Worm (Caenorhabditis elegans) whole organism, late embryonic: ENCODE results near the gene twk-33.
A peak's percentile ranks its signal among the peaks of the same experiment; 100 is the strongest.

ENCODE experiments used
- C38D4.7 ChIP-seq: fragments of 200-800 bp; sonication (Bioruptor generic); optimal IDR thresholded peaks from 2 replicates; lab custom pipeline; 2018; ENCODE audit warnings: mild to moderate bottlenecking, missing genetic modification characterization, moderate library complexity, missing compliant biosample characterization
- F13H6.1 ChIP-seq: sonication (generic microtip); optimal IDR thresholded peaks from 2 replicates; lab custom pipeline; 2016; ENCODE audit warnings: missing genetic modification characterization, missing compliant biosample characterization
- K02D7.2 ChIP-seq: sonication (generic microtip); optimal IDR thresholded peaks from 2 replicates; lab custom pipeline; 2017; ENCODE audit warnings: mild to moderate bottlenecking, missing genetic modification characterization, missing compliant biosample characterization
- K09A11.1 ChIP-seq: sonication (generic microtip); optimal IDR thresholded peaks from 2 replicates; lab custom pipeline; 2017; ENCODE audit warnings: antibody characterized with exemption, mild to moderate bottlenecking, missing genetic modification characterization, missing compliant biosample characterization; ENCODE audit not compliant: insufficient read depth
- T23F11.4 ChIP-seq: fragments of 200-800 bp; sonication (Bioruptor generic); optimal IDR thresholded peaks from 2 replicates; lab custom pipeline; 2018; ENCODE audit warnings: mild to moderate bottlenecking, missing genetic modification characterization, missing compliant biosample characterization
- ceh-14 ChIP-seq: sonication (generic microtip); optimal IDR thresholded peaks from 2 replicates; lab custom pipeline; 2016; ENCODE audit warnings: missing genotype, missing genetic modification characterization, missing compliant biosample characterization
- ceh-18 ChIP-seq: sonication (generic microtip); optimal IDR thresholded peaks from 2 replicates; lab custom pipeline; 2016; ENCODE audit warnings: missing genetic modification characterization, missing compliant biosample characterization
- ceh-19 ChIP-seq: fragments of 200-800 bp; sonication (Bioruptor generic); optimal IDR thresholded peaks from 2 replicates; lab custom pipeline; 2018; ENCODE audit warnings: mild to moderate bottlenecking, missing genetic modification characterization, missing compliant biosample characterization
- ceh-30 ChIP-seq: fragments of 150-350 bp; optimal IDR thresholded peaks from 2 replicates; lab custom pipeline; 2014; ENCODE audit warnings: missing biosample characterization, missing genetic modification characterization
- ceh-34 ChIP-seq: sonication (generic microtip); optimal IDR thresholded peaks from 2 replicates; lab custom pipeline; 2016; ENCODE audit warnings: mild to moderate bottlenecking, missing genetic modification characterization, missing compliant biosample characterization
- ceh-45 ChIP-seq: fragments of 200-800 bp; sonication (Bioruptor generic); IDR thresholded peaks from 2 replicates; pipeline ENCODE4 v1.3.6; 2022; ENCODE audit warnings: missing genetic modification reagents, missing genetic modification characterization, missing compliant biosample characterization
- ceh-48 ChIP-seq: sonication (generic microtip); optimal IDR thresholded peaks from 2 replicates; lab custom pipeline; 2016; ENCODE audit warnings: missing genetic modification characterization, inconsistent platforms, missing compliant biosample characterization
- ceh-9 ChIP-seq: sonication (generic microtip); optimal IDR thresholded peaks from 2 replicates; lab custom pipeline; 2016; ENCODE audit warnings: mild to moderate bottlenecking, missing genetic modification characterization, inconsistent platforms, missing compliant biosample characterization
- dmd-4 ChIP-seq: sonication (generic microtip); optimal IDR thresholded peaks from 2 replicates; lab custom pipeline; 2016; ENCODE audit warnings: borderline replicate concordance, missing genetic modification characterization, missing compliant biosample characterization
- dve-1 ChIP-seq: sonication (generic microtip); optimal IDR thresholded peaks from 2 replicates; lab custom pipeline; 2017; ENCODE audit warnings: antibody characterized with exemption, mild to moderate bottlenecking, missing genetic modification characterization, missing compliant biosample characterization
- elt-2 ChIP-seq: sonication (generic microtip); optimal IDR thresholded peaks from 2 replicates; lab custom pipeline; 2016; ENCODE audit warnings: missing genetic modification reagents, missing genetic modification characterization, missing compliant biosample characterization
- ets-4 ChIP-seq: sonication (generic microtip); optimal IDR thresholded peaks from 2 replicates; lab custom pipeline; 2016; ENCODE audit warnings: missing genetic modification characterization, missing compliant biosample characterization
- eyg-1 ChIP-seq: sonication (generic microtip); optimal IDR thresholded peaks from 2 replicates; lab custom pipeline; 2016; ENCODE audit warnings: missing genotype, missing genetic modification characterization, missing compliant biosample characterization
- fkh-10 ChIP-seq: fragments of 150-350 bp; optimal IDR thresholded peaks from 2 replicates; lab custom pipeline; 2014; ENCODE audit warnings: missing biosample characterization, missing genetic modification reagents, missing genetic modification characterization
- gmeb-2 ChIP-seq: sonication (generic microtip); optimal IDR thresholded peaks from 2 replicates; lab custom pipeline; 2016; ENCODE audit warnings: missing genetic modification characterization, inconsistent platforms, missing compliant biosample characterization
- hlh-13 ChIP-seq: fragments of 200-800 bp; sonication (Bioruptor generic); optimal IDR thresholded peaks from 2 replicates; lab custom pipeline; 2018; ENCODE audit warnings: mild to moderate bottlenecking, missing genetic modification characterization, missing compliant biosample characterization
- hlh-15 ChIP-seq: sonication (generic microtip); optimal IDR thresholded peaks from 2 replicates; lab custom pipeline; 2016; ENCODE audit warnings: missing genetic modification characterization, missing compliant biosample characterization
- hlh-6 ChIP-seq: sonication (generic microtip); optimal IDR thresholded peaks from 2 replicates; lab custom pipeline; 2016; ENCODE audit warnings: missing genotype, missing genetic modification characterization, missing compliant biosample characterization
- mec-3 ChIP-seq: sonication (generic microtip); optimal IDR thresholded peaks from 2 replicates; lab custom pipeline; 2016; ENCODE audit warnings: borderline replicate concordance, missing genetic modification characterization, missing compliant biosample characterization
- nfya-1 ChIP-seq: sonication (generic microtip); optimal IDR thresholded peaks from 2 replicates; lab custom pipeline; 2017; ENCODE audit warnings: missing genetic modification characterization, mild to moderate bottlenecking, missing compliant biosample characterization, antibody characterized with exemption, moderate library complexity
- nhr-232 ChIP-seq: sonication (generic microtip); optimal IDR thresholded peaks from 2 replicates; lab custom pipeline; 2016; ENCODE audit warnings: missing genetic modification characterization, missing compliant biosample characterization
- pax-1 ChIP-seq: fragments of 150-350 bp; optimal IDR thresholded peaks from 2 replicates; lab custom pipeline; 2014; ENCODE audit warnings: missing biosample characterization, missing genetic modification characterization
- pha-2 ChIP-seq: sonication (generic microtip); optimal IDR thresholded peaks from 2 replicates; lab custom pipeline; 2017; ENCODE audit warnings: mild to moderate bottlenecking, missing genetic modification characterization, missing compliant biosample characterization
- pha-4 ChIP-seq: fragments of 150-350 bp; optimal IDR thresholded peaks from 2 replicates; lab custom pipeline; 2018; ENCODE audit warnings: missing biosample characterization, missing genetic modification reagents, missing genetic modification characterization
- pros-1 ChIP-seq: fragments of 150-350 bp; optimal IDR thresholded peaks from 2 replicates; lab custom pipeline; 2014; ENCODE audit warnings: missing biosample characterization, missing genetic modification reagents, missing genetic modification characterization
- sox-2 ChIP-seq: fragments of 200-800 bp; sonication (Bioruptor generic); IDR thresholded peaks from 2 replicates; pipeline ENCODE4 v1.3.6; 2022; ENCODE audit warnings: missing genetic modification reagents, missing genetic modification characterization, missing compliant biosample characterization
- sox-4 ChIP-seq: sonication (generic microtip); optimal IDR thresholded peaks from 2 replicates; lab custom pipeline; 2017; ENCODE audit warnings: mild to moderate bottlenecking, missing genetic modification characterization, inconsistent platforms, missing compliant biosample characterization
- ttx-3 ChIP-seq: sonication (generic microtip); optimal IDR thresholded peaks from 2 replicates; lab custom pipeline; 2016; ENCODE audit warnings: missing genetic modification reagents, missing genetic modification characterization, missing compliant biosample characterization
- unc-55 ChIP-seq: sonication (generic microtip); optimal IDR thresholded peaks from 2 replicates; lab custom pipeline; 2017; ENCODE audit warnings: missing biosample characterization, missing genetic modification reagents, missing genetic modification characterization
- zip-5 ChIP-seq: sonication (generic microtip); optimal IDR thresholded peaks from 2 replicates; lab custom pipeline; 2016; ENCODE audit warnings: missing genetic modification characterization, missing compliant biosample characterization
- ztf-16 ChIP-seq: sonication (generic microtip); optimal IDR thresholded peaks from 2 replicates; lab custom pipeline; 2017; ENCODE audit warnings: missing genetic modification characterization, missing compliant biosample characterization

The twk-33 gene

DNA sequence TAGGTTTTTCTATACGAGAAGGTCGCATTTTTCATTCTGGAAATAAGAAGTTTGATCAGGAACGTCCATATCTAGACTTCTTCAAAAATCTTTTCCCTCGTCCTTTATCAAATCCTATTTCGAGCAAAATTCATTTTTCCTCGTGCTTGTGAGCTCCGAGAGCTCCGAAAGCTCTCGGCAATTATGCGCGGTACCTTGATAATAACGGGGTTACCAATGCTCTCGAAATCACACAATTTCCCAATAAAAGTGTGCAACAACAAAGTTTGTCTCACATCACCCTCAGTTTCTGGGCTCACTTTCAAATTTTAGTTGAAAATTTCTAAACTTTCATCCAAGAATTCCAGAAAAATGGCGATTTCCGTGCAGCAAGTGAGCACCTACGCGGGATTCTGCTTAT is 45.6 kb downstream of the twk-33 start, which contains the start of gene str-89:
Gene str-89, plus strand, starts transcription at position 301 of the 400 bp plus-strand sequence.
- TF ChIP-seq nfya-1 (no peak), sox-2 (GFP tag; lab: Robert Waterston, UW) (no peak), pros-1 (no peak), nhr-232 (tag; lab: Kevin White, UChicago) (no peak), pax-1 (no peak), unc-55 (GFP tag; lab: Kevin White, UChicago) (no peak), K09A11.1 (tag; lab: Kevin White, UChicago) (no peak)
- TF ChIP-seq, all 69 proteins: peak for 0

- TF ChIP-seq T23F11.4 (GFP tag; lab: Kevin White, UChicago) (no peak), dmd-4 (tag; lab: Kevin White, UChicago) (no peak), eyg-1 (tag; lab: Kevin White, UChicago) (no peak), hlh-15 (tag; lab: Kevin White, UChicago) (no peak), dve-1 (tag; lab: Kevin White, UChicago) (no peak), hlh-6 (tag; lab: Kevin White, UChicago) (no peak), sox-4 (no peak)
- TF ChIP-seq, all 69 proteins: peak for 0
Observed at ce11 chrV:17667676-17668075, 46.5 kb downstream of the twk-33 start, which contains the start of gene F59A1.12. Gene F59A1.12 (minus strand): TSS chrV:17667776.

DNA sequence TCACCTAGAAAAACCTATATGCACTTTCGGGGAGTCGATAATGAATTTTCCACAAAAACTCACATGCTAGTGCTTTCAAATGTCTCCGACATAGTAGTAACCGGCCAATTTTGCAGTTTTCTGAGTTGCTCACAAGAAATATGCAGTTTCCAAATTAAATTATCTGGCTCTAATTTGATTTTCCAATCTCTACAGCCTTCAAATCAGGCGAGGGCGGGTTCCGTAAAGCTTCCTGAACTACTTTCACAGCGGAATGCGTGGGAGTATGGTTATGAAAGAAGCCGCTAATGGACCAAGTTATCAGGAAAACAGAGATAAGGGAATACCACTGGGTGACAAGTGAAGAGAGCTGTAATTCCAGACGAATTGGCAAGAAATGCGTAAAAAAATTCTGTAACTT is 48.3 kb downstream of the twk-33 start, which contains the start of gene F59A1.11:
Gene F59A1.11, minus strand, starts transcription at position 101 of the 400 bp plus-strand sequence.
- TF ChIP-seq ztf-16 (no peak), ceh-30 (tag; lab: Kevin White, UChicago) (no peak), ceh-14 (no peak), mec-3 (tag; lab: Kevin White, UChicago) (no peak), F13H6.1 (tag; lab: Kevin White, UChicago) (no peak), ceh-34 (tag; lab: Kevin White, UChicago) (no peak), pha-4 (no peak), pax-1 (no peak), ttx-3 (no peak), ceh-18 (tag; lab: Kevin White, UChicago) (no peak), C38D4.7 (GFP tag; lab: Kevin White, UChicago) (no peak), ceh-45 (GFP tag; lab: Robert Waterston, UW) (no peak), zip-5 (no peak), ceh-19 (GFP tag; lab: Kevin White, UChicago) (no peak), ceh-9 (tag; lab: Kevin White, UChicago) (no peak), pros-1 (no peak), ceh-48 (tag; lab: Kevin White, UChicago) (no peak), pha-2 (tag; lab: Kevin White, UChicago) (no peak), hlh-13 (GFP tag; lab: Kevin White, UChicago) (no peak), gmeb-2 (tag; lab: Kevin White, UChicago) (no peak)

DNA sequence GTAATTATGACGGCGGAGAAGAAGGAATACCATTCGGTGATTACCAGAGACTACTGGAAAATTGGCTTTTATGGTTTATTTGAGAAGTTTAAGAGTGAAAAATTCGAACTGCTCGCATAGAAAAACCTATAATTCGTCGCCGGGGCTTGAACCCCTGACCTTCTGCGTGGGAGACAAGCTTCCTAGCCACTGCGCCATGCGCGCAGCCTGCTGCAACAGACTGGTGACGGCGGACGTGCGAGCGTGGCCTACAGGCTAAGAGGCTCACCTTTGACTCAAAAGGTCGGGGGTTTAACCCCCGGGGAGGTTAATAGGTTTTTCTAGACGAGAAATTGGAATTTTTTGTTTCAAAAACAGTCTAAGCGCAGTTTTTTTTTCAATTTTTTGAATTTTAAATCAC is 49.8 kb downstream of the twk-33 start:
- TF ChIP-seq zip-5 = no peak
- TF ChIP-seq nfya-1 = no peak
- TF ChIP-seq ets-4 (tag; lab: Kevin White, UChicago) = no peak
- no peak for TF ChIP-seq fkh-10 (GFP tag; lab: Kevin White, UChicago)

ce11 chrV:17662260-17662659 is 51.9 kb downstream of the twk-33 start:
- peak; percentile 90 for TF ChIP-seq elt-2 (tag; lab: Kevin White, UChicago)
- no peak for TF ChIP-seq K02D7.2 (tag; lab: Kevin White, UChicago)
- TF ChIP-seq, all 69 proteins: peak for 1
